Fruit fly (Drosophila melanogaster): Measurements from ENCODE around the gene Dnz1.

- no peak for TF ChIP-seq Awh (GFP tag; IDR thresholded peaks at IDR 0.05)
- TF ChIP-seq CG2875 (GFP tag; optimal IDR thresholded peaks at IDR 0.05), result no peak
- no peak for TF ChIP-seq Dll (GFP tag; IDR thresholded peaks at IDR 0.05; ENCODE audit: partially characterized antibody)
- TF ChIP-seq Hey (tag; optimal IDR thresholded peaks at IDR 0.05), result no peak
- TF ChIP-seq CG17802 (tag; optimal IDR thresholded peaks at IDR 0.05), result no peak
- TF ChIP-seq onecut (GFP tag; IDR thresholded peaks at IDR 0.05), result no peak
- no peak for TF ChIP-seq repo (GFP tag; optimal IDR thresholded peaks at IDR 0.05)
- no peak for TF ChIP-seq danr (GFP tag; IDR thresholded peaks at IDR 0.05)
- no peak for TF ChIP-seq Bdp1 (GFP tag; optimal IDR thresholded peaks at IDR 0.05)
- TF ChIP-seq wek (GFP tag; optimal IDR thresholded peaks at IDR 0.05), result no peak
- TF ChIP-seq B-H1 (GFP tag; IDR thresholded peaks at IDR 0.05), result no peak
Observed at dm6 chr2L:10831590-10831989, 24.9 kb downstream of the Dnz1 start.
